Worm (Caenorhabditis elegans) whole organism, L4/young adult: ENCODE measurements around the gene abu-2.

Source experiments
- W03F9.2 ChIP-seq: fragments of 150-350 bp; optimal IDR thresholded peaks from 2 replicates; lab custom pipeline; 2014; ENCODE audit warnings: missing biosample characterization, missing genetic modification characterization
- him-1 ChIP-seq: sonication (generic microtip); optimal IDR thresholded peaks from 2 replicates; lab custom pipeline; 2016; ENCODE audit warnings: missing genotype, missing genetic modification reagents, missing genetic modification characterization, missing compliant biosample characterization

DNA sequence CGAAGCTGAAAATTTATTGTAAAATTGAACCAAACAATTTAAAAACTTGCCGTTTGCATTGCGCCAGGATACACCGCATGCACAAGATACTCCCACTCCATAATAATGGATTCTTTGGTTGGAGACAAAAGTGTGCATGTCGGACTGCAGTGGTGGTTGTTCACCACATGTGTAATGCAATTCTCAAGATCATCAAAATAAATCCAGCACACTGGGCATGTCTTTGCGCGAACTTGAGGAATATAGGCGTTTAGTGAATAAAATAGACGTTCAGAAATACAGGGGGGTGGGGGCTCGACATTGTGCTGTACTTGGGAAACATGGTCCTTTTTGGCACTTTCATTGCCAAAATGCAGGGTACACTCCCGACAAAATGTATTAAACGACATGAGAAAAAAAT is 16.0 kb upstream of the abu-2 start, which contains the start of gene F19G12.11:
- TF ChIP-seq W03F9.2 (no peak), him-1 (tag; lab: Kevin White, UChicago) (no peak)
